Worm (Caenorhabditis elegans) whole organism, early embryonic: Measurements from ENCODE around the gene nlp-25.

ENCODE experiments used
- B0310.2 ChIP-seq: sonication (generic microtip); optimal IDR thresholded peaks from 2 replicates; lab custom pipeline; 2016; ENCODE audit warnings: mild to moderate bottlenecking, missing genetic modification characterization, missing compliant biosample characterization
- F13C5.2 ChIP-seq: sonication (generic microtip); optimal IDR thresholded peaks from 2 replicates; lab custom pipeline; 2017; ENCODE audit warnings: mild to moderate bottlenecking, missing genetic modification characterization, inconsistent platforms, missing compliant biosample characterization
- aly-1 ChIP-seq: sonication (generic microtip); optimal IDR thresholded peaks from 2 replicates; lab custom pipeline; 2016; ENCODE audit warnings: missing genetic modification characterization, missing compliant biosample characterization
- ama-1 ChIP-seq: fragments of 150-350 bp; optimal IDR thresholded peaks from 2 replicates; lab custom pipeline; 2014
- ceh-13 ChIP-seq: fragments of 200-800 bp; sonication (Bioruptor generic); optimal IDR thresholded peaks from 2 replicates; lab custom pipeline; 2018; ENCODE audit warnings: mild to moderate bottlenecking, missing genetic modification characterization, missing compliant biosample characterization
- ceh-36 ChIP-seq: sonication (generic microtip); optimal IDR thresholded peaks from 2 replicates; lab custom pipeline; 2016; ENCODE audit warnings: missing genetic modification characterization, inconsistent platforms, missing compliant biosample characterization
- ets-7 ChIP-seq: sonication (generic microtip); optimal IDR thresholded peaks from 2 replicates; lab custom pipeline; 2016; ENCODE audit warnings: missing genotype, missing genetic modification characterization, missing compliant biosample characterization
- flt-1 ChIP-seq: fragments of 200-800 bp; sonication (Bioruptor generic); IDR thresholded peaks from 2 replicates; pipeline ENCODE4 v1.3.6; 2022; ENCODE audit warnings: missing genetic modification characterization, missing compliant biosample characterization
- hmbx-1 ChIP-seq: sonication (generic microtip); optimal IDR thresholded peaks from 2 replicates; lab custom pipeline; 2016; ENCODE audit warnings: mild to moderate bottlenecking, missing genetic modification characterization, missing compliant biosample characterization
- hmg-4 ChIP-seq: fragments of 200-800 bp; sonication (Bioruptor generic); optimal IDR thresholded peaks from 2 replicates; lab custom pipeline; 2018; ENCODE audit warnings: mild to moderate bottlenecking, missing genetic modification characterization, missing compliant biosample characterization
- hnd-1 ChIP-seq: sonication (generic microtip); optimal IDR thresholded peaks from 2 replicates; lab custom pipeline; 2016; ENCODE audit warnings: missing genetic modification characterization, missing compliant biosample characterization
- pes-1 ChIP-seq: fragments of 200-800 bp; sonication (Bioruptor generic); IDR thresholded peaks from 2 replicates; pipeline ENCODE4 v1.3.6; 2022; ENCODE audit warnings: missing genetic modification reagents, missing genetic modification characterization, missing compliant biosample characterization
- scrt-1 ChIP-seq: fragments of 200-800 bp; sonication (Bioruptor generic); IDR thresholded peaks from 2 replicates; pipeline ENCODE4 v1.3.6; 2022; ENCODE audit warnings: missing genetic modification characterization, missing compliant biosample characterization
- sea-1 ChIP-seq: fragments of 200-800 bp; sonication (Bioruptor generic); conservative IDR thresholded peaks from 2 replicates; pipeline ENCODE4 v1.3.6; 2022; ENCODE audit warnings: missing genetic modification characterization, missing compliant biosample characterization
- tbx-11 ChIP-seq: fragments of 200-800 bp; sonication (Bioruptor generic); IDR thresholded peaks from 2 replicates; pipeline ENCODE4 v1.3.6; 2022; ENCODE audit warnings: missing genetic modification characterization, missing compliant biosample characterization
- tbx-37 ChIP-seq: fragments of 200-800 bp; sonication (Bioruptor generic); conservative IDR thresholded peaks from 2 replicates; pipeline ENCODE4 v1.3.6; 2022; ENCODE audit warnings: missing genetic modification reagents, missing genetic modification characterization, missing compliant biosample characterization
- tra-4 ChIP-seq: sonication (generic microtip); optimal IDR thresholded peaks from 2 replicates; lab custom pipeline; 2017; ENCODE audit warnings: missing genetic modification characterization, missing compliant biosample characterization

nlp-25 gene

ce11 chrV:19643903-19644302 lies 37.9 kb downstream of the nlp-25 start, which contains the start of the genes Y43F8C.7 and mrps-28:
TSS of gene Y43F8C.7 (minus strand) at chrV:19644030.
TSS of gene mrps-28 (plus strand) at chrV:19644239.
- TF ChIP-seq tra-4 (tag; lab: Kevin White, UChicago) (no peak), hmg-4 (no peak), hnd-1 (tag; lab: Kevin White, UChicago) (no peak), ets-7 (no peak), tbx-37 (GFP tag; lab: Robert Waterston, UW) (no peak), flt-1 (no peak), ceh-13 (GFP tag; lab: Kevin White, UChicago) (no peak), ceh-36 (no peak), sea-1 (GFP tag; lab: Robert Waterston, UW) (no peak), ama-1 (lab: Kevin White, UChicago) (no peak), F13C5.2 (no peak), pes-1 (GFP tag; lab: Robert Waterston, UW) (no peak), tbx-11 (no peak), B0310.2 (no peak)

- TF ChIP-seq hnd-1 (tag; lab: Kevin White, UChicago) (no peak), tbx-37 (GFP tag; lab: Robert Waterston, UW) (no peak), ceh-36 (no peak), hmbx-1 (tag; lab: Kevin White, UChicago) (no peak), tra-4 (tag; lab: Kevin White, UChicago) (no peak), hmg-4 (no peak), pes-1 (GFP tag; lab: Robert Waterston, UW) (no peak), tbx-11 (no peak), sea-1 (GFP tag; lab: Robert Waterston, UW) (no peak), ets-7 (no peak), flt-1 (no peak), scrt-1 (GFP tag; lab: Robert Waterston, UW) (no peak), B0310.2 (no peak), ceh-13 (GFP tag; lab: Kevin White, UChicago) (no peak), ama-1 (lab: Kevin White, UChicago) (no peak)
Measured at ce11 chrV:19645572-19646155, 39.7 kb downstream of the nlp-25 start, which contains the start of gene Y43F8C.9. TSS of gene Y43F8C.9 (plus strand) at chrV:19646105.

- TF ChIP-seq ceh-13 (GFP tag; lab: Kevin White, UChicago) (no peak), flt-1 (no peak), F13C5.2 (no peak), tbx-11 (no peak), scrt-1 (GFP tag; lab: Robert Waterston, UW) (no peak), aly-1 (tag; lab: Kevin White, UChicago) (no peak), sea-1 (GFP tag; lab: Robert Waterston, UW) (no peak), hmg-4 (no peak), ceh-36 (no peak), hmbx-1 (tag; lab: Kevin White, UChicago) (no peak), ets-7 (no peak)
Measured at ce11 chrV:19655151-19655550, 49.2 kb downstream of the nlp-25 start, which contains the start of gene dmd-3. TSS of gene dmd-3 (minus strand) at chrV:19655251.
